Worm (Caenorhabditis elegans): ENCODE data around the gene bath-44.

bath-44 gene

DNA sequence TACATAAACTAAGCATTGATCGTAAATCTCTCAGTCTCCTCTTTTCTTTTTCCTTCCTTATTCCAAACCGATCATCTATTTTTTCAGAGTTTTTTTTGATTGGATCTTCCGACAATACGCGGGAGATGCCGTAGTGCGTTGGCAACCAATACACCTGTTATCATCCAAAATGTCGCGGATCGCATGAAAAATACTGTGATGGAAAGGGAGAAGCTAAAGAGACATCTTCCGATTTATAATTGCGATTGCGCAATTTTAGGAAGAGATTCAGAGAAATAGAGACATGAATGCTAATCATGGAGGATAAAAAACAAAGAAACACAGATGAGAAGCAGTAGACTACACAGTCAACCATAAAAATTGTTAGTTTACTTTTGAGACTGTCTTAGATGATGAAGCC is 11.7 kb downstream of the bath-44 start:
- TF ChIP-seq pha-4 (tag; optimal IDR thresholded peaks at IDR 0.05) (no peak), nhr-23 (tag; optimal IDR thresholded peaks at IDR 0.05) (no peak), fkh-10 (GFP tag; optimal IDR thresholded peaks at IDR 0.05) (no peak), nfya-1 (tag; optimal IDR thresholded peaks at IDR 0.05; ENCODE audit: insufficient read depth) (no peak)

DNA sequence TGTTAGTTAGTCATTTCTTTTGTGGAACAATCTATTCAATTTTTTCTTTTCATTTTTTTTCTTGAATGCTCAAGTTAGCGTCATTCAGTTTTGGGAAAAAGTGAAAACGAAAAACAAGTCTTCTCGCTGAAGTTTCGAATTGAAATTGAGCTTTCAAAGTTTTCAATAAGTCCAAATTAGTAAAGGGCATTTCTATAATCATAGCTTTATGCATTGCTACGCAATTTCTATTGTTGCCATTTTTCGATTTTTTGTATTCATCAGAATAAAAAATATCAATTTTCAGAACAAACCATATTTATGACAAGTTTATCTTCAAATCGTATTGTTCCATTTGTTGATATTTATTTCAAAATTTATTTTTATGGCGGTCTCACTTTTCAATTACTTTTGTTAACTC is 13.4 kb downstream of the bath-44 start, which contains the start of gene srd-55:
Gene srd-55, plus strand, starts transcription at position 301 of the 400 bp plus-strand sequence.
- TF ChIP-seq nhr-237 (tag; optimal IDR thresholded peaks at IDR 0.05) (no peak), ceh-28 (tag; optimal IDR thresholded peaks at IDR 0.05) (no peak), pha-4 (tag; optimal IDR thresholded peaks at IDR 0.05) (no peak), ztf-4 (tag; optimal IDR thresholded peaks at IDR 0.05) (no peak), nhr-77 (tag; optimal IDR thresholded peaks at IDR 0.05) (no peak), aly-2 (tag; optimal IDR thresholded peaks at IDR 0.05) (no peak), ztf-11 (tag; optimal IDR thresholded peaks at IDR 0.05) (no peak), unc-62 (GFP tag; optimal IDR thresholded peaks at IDR 0.05) (no peak), nhr-28 (tag; optimal IDR thresholded peaks at IDR 0.05) (no peak), egl-5 (tag; optimal IDR thresholded peaks at IDR 0.05) (no peak), eor-1 (tag; optimal IDR thresholded peaks at IDR 0.05) (no peak), skn-1 (tag; optimal IDR thresholded peaks at IDR 0.05) (no peak), lin-39 (tag; optimal IDR thresholded peaks at IDR 0.05) (no peak), egl-27 (tag; optimal IDR thresholded peaks at IDR 0.05) (no peak), lin-15B (tag; optimal IDR thresholded peaks at IDR 0.05) (no peak), hmg-11 (tag; optimal IDR thresholded peaks at IDR 0.05) (no peak), snpc-4 (tag; optimal IDR thresholded peaks at IDR 0.05) (no peak)

DNA sequence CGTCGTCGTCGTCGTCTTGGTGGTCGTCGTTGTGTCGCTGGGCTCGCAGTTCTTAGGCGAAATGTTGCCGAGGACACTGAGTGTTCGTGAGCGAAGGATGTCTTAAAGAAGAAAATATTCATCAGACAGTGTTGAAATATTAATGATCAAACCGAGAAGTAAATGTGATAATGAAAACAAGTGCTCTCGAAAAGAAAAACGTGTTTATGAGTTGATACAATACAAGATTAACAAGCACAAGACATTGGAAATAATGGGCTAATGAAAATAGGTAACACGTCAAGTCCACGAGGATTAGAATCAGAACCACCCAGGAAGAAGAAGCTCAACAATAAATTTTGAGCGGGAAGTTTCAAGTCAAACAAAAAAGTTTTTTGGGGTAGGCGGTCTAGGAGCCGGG is 17.2 kb downstream of the bath-44 start, which contains the start of gene K02A2.5:
Gene K02A2.5, minus strand, starts transcription at position 101 of the 400 bp plus-strand sequence.
- no peak for TF ChIP-seq ceh-9 (tag; optimal IDR thresholded peaks at IDR 0.05)
- TF ChIP-seq nfya-1 (tag; optimal IDR thresholded peaks at IDR 0.05; ENCODE audit: insufficient read depth): no peak
- TF ChIP-seq egl-5 (tag; optimal IDR thresholded peaks at IDR 0.05): no peak
- TF ChIP-seq elt-1 (tag; optimal IDR thresholded peaks at IDR 0.05): no peak
- no peak for TF ChIP-seq ceh-28 (tag; optimal IDR thresholded peaks at IDR 0.05)
- TF ChIP-seq ZK546.5 (tag; optimal IDR thresholded peaks at IDR 0.05): no peak
- TF ChIP-seq mml-1 (tag; optimal IDR thresholded peaks at IDR 0.05): no peak
- no peak for TF ChIP-seq nhr-28 (tag; optimal IDR thresholded peaks at IDR 0.05)
- no peak for TF ChIP-seq nhr-237 (tag; optimal IDR thresholded peaks at IDR 0.05)
- no peak for TF ChIP-seq daf-12 (tag; optimal IDR thresholded peaks at IDR 0.05)
- TF ChIP-seq lsy-12 (tag; optimal IDR thresholded peaks at IDR 0.05): no peak
- TF ChIP-seq nhr-25 (tag; optimal IDR thresholded peaks at IDR 0.05): no peak
- TF ChIP-seq ztf-4 (tag; optimal IDR thresholded peaks at IDR 0.05): no peak
- TF ChIP-seq nhr-11 (tag; optimal IDR thresholded peaks at IDR 0.05): no peak
- no peak for TF ChIP-seq snpc-4 (tag; optimal IDR thresholded peaks at IDR 0.05)
- no peak for TF ChIP-seq ztf-11 (tag; optimal IDR thresholded peaks at IDR 0.05)
- TF ChIP-seq nhr-67 (tag; optimal IDR thresholded peaks at IDR 0.05): no peak
- TF ChIP-seq hmg-11 (tag; optimal IDR thresholded peaks at IDR 0.05): no peak
- no peak for TF ChIP-seq R02D3.7 (tag; optimal IDR thresholded peaks at IDR 0.05)
- no peak for TF ChIP-seq zag-1 (tag; optimal IDR thresholded peaks at IDR 0.05)

DNA sequence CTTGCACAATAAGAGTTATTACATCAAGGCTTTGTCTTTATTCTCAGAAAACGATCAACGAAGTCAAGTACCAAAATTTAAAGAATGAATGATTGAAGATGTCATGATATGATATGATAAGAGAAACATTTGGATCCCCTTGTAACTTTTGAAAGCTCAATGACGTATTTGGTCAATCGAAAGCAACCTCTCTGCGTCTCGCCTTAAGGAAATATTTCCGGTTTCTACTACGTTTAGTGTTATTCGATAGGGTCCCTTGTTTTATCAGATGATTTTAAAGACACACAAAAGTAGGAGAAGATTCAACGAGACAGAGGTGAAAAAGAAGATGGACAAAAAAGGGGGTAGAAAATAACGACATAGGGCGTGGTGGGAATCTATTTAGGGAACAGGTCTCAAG is 18.5 kb downstream of the bath-44 start:
- TF ChIP-seq pqm-1 (tag; optimal IDR thresholded peaks at IDR 0.05) (no peak), elt-3 (tag; optimal IDR thresholded peaks at IDR 0.05) (peak in 2 of 3 experiments; percentile 57 to 83), sea-2 (GFP tag; optimal IDR thresholded peaks at IDR 0.05) (no peak), nhr-23 (tag; optimal IDR thresholded peaks at IDR 0.05) (peak; percentile 31), nhr-25 (tag; optimal IDR thresholded peaks at IDR 0.05) (peak; percentile 43), snpc-4 (tag; optimal IDR thresholded peaks at IDR 0.05) (no peak), nhr-43 (tag; optimal IDR thresholded peaks at IDR 0.05; ENCODE audit: poor library complexity, severe bottlenecking) (peak; percentile 44)

DNA sequence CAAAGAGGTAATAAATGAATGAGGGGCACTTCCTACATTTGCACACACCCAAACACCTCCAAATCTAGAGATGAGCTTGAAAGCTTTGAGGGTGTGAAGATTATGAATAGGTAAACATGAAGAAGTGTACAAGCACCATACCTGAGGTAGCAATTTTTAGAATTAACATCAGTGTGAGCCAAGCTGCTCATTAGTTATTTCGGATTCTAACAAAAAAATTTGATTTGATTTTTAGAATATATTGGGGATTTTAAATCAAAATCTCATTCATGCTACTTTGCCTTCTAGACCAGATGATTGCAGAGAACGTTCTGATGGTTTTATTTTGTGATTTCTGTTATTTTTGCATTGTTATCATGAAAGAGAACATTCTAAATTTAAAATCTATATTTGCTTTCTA is 19.0 kb downstream of the bath-44 start:
- no peak for TF ChIP-seq nfya-1 (tag; optimal IDR thresholded peaks at IDR 0.05; ENCODE audit: insufficient read depth)
- TF ChIP-seq nhr-77 (tag; optimal IDR thresholded peaks at IDR 0.05): no peak
- TF ChIP-seq unc-62 (GFP tag; optimal IDR thresholded peaks at IDR 0.05): no peak
- TF ChIP-seq ceh-82 (tag; optimal IDR thresholded peaks at IDR 0.05): no peak
- no peak for TF ChIP-seq nhr-28 (tag; optimal IDR thresholded peaks at IDR 0.05)
- no peak for TF ChIP-seq eor-1 (tag; optimal IDR thresholded peaks at IDR 0.05)
- TF ChIP-seq skn-1 (tag; optimal IDR thresholded peaks at IDR 0.05): no peak
- no peak for TF ChIP-seq sea-2 (GFP tag; optimal IDR thresholded peaks at IDR 0.05)
- TF ChIP-seq nhr-237 (tag; optimal IDR thresholded peaks at IDR 0.05): no peak
- TF ChIP-seq elt-2 (tag; optimal IDR thresholded peaks at IDR 0.05): no peak
- TF ChIP-seq nhr-11 (tag; optimal IDR thresholded peaks at IDR 0.05): no peak
- no peak for TF ChIP-seq ZK546.5 (tag; optimal IDR thresholded peaks at IDR 0.05)
- TF ChIP-seq ama-1 (optimal IDR thresholded peaks at IDR 0.05): no peak
- TF ChIP-seq ceh-9 (tag; optimal IDR thresholded peaks at IDR 0.05): no peak
